Worm (Caenorhabditis elegans): ENCODE data around the gene srr-10.

- no peak for TF ChIP-seq egl-27 (tag; optimal IDR thresholded peaks at IDR 0.05)
- no peak for TF ChIP-seq ces-1 (GFP tag; optimal IDR thresholded peaks at IDR 0.05)
- TF ChIP-seq zfp-3 (GFP tag; conservative IDR thresholded peaks at IDR 0.05): no peak
- TF ChIP-seq dmd-9 (GFP tag; IDR thresholded peaks at IDR 0.05): no peak
Observed at ce11 chrV:7775226-7775625, 39.8 kb downstream of the srr-10 start.
